Worm (Caenorhabditis elegans) whole organism, L4 larva: ENCODE data around the gene F31F6.1.

Experiments
- arid-1 ChIP-seq: fragments of 200-800 bp; sonication (Bioruptor generic); conservative IDR thresholded peaks from 2 replicates; pipeline ENCODE4 v1.3.6; 2022; ENCODE audit warnings: missing genetic modification reagents, missing genetic modification characterization, missing compliant biosample characterization
- attf-4 ChIP-seq: sonication (generic microtip); optimal IDR thresholded peaks from 3 replicates; lab custom pipeline; 2017; ENCODE audit warnings: missing biosample characterization, missing genetic modification characterization
- ceh-44 ChIP-seq: fragments of 200-800 bp; sonication (Bioruptor generic); IDR thresholded peaks from 2 replicates; pipeline ENCODE4 v1.3.6; 2022; ENCODE audit warnings: missing genetic modification reagents, missing genetic modification characterization, missing compliant biosample characterization
- dmd-9 ChIP-seq: fragments of 200-800 bp; sonication (Bioruptor generic); IDR thresholded peaks from 2 replicates; pipeline ENCODE4 v1.3.6; 2022; ENCODE audit warnings: missing genetic modification reagents, missing genetic modification characterization, missing compliant biosample characterization
- jun-1 ChIP-seq: fragments of 150-350 bp; optimal IDR thresholded peaks from 2 replicates; lab custom pipeline; 2014; ENCODE audit warnings: missing biosample characterization, missing genetic modification reagents, missing genetic modification characterization
- lin-13 ChIP-seq: fragments of 150-350 bp; optimal IDR thresholded peaks from 2 replicates; lab custom pipeline; 2014; ENCODE audit warnings: missing biosample characterization, missing genetic modification reagents, missing genetic modification characterization
- nhr-111 ChIP-seq: fragments of 200-800 bp; sonication (Bioruptor generic); optimal IDR thresholded peaks from 2 replicates; lab custom pipeline; 2018; ENCODE audit warnings: mild to moderate bottlenecking, missing genetic modification characterization, missing compliant biosample characterization
- nhr-48 ChIP-seq: sonication (generic microtip); optimal IDR thresholded peaks from 2 replicates; lab custom pipeline; 2016; ENCODE audit warnings: mild to moderate bottlenecking, missing genetic modification characterization, missing compliant biosample characterization
- skn-1 ChIP-seq: fragments of 150-350 bp; optimal IDR thresholded peaks from 2 replicates; lab custom pipeline; 2014; ENCODE audit warnings: missing biosample characterization, missing genetic modification characterization
- snpc-4 ChIP-seq: fragments of 150-350 bp; optimal IDR thresholded peaks from 2 replicates; lab custom pipeline; 2014; ENCODE audit warnings: missing biosample characterization, missing genetic modification characterization
- tra-1 ChIP-seq: fragments of 200-800 bp; sonication (Bioruptor generic); IDR thresholded peaks from 2 replicates; pipeline ENCODE4 v1.3.6; 2022; ENCODE audit warnings: missing genetic modification reagents, missing genetic modification characterization, missing compliant biosample characterization
- unc-130 ChIP-seq: sonication (generic microtip); optimal IDR thresholded peaks from 2 replicates; lab custom pipeline; 2016; ENCODE audit warnings: missing genetic modification reagents, missing genetic modification characterization, missing compliant biosample characterization
- ztf-11 ChIP-seq: fragments of 150-350 bp; optimal IDR thresholded peaks from 2 replicates; lab custom pipeline; 2014; ENCODE audit warnings: missing biosample characterization, missing genetic modification characterization

- TF ChIP-seq nhr-111, result no peak
- TF ChIP-seq snpc-4 (tag; lab: Kevin White, UChicago), result no peak
- no peak for TF ChIP-seq skn-1
- TF ChIP-seq unc-130 (GFP tag; lab: Kevin White, UChicago), result no peak
- TF ChIP-seq attf-4, result no peak
- no peak for TF ChIP-seq tra-1 (GFP tag; lab: Robert Waterston, UW)
- TF ChIP-seq ztf-11, result no peak
- TF ChIP-seq lin-13 (GFP tag; lab: Kevin White, UChicago), result no peak
- no peak for TF ChIP-seq arid-1 (GFP tag; lab: Robert Waterston, UW)
- TF ChIP-seq nhr-48, result no peak
- no peak for TF ChIP-seq jun-1
- TF ChIP-seq ceh-44, result no peak
- TF ChIP-seq dmd-9 (GFP tag; lab: Robert Waterston, UW), result no peak
Measured at ce11 chrX:14898205-14898604, 30.1 kb upstream of the F31F6.1 start, which contains the start of gene lips-8.
